Fruit fly (Drosophila melanogaster) ovary, adult (tissue): ENCODE measurements around the gene CG11498.

Experiments used
- CG17801 ChIP-seq: fragments of 200-800 bp; optimal IDR thresholded peaks from 2 replicates; lab custom pipeline; 2019; ENCODE audit warnings: missing biosample characterization, mild to moderate bottlenecking, missing genetic modification characterization, moderate library complexity; ENCODE audit not compliant: partially characterized antibody

Gene CG11498

DNA sequence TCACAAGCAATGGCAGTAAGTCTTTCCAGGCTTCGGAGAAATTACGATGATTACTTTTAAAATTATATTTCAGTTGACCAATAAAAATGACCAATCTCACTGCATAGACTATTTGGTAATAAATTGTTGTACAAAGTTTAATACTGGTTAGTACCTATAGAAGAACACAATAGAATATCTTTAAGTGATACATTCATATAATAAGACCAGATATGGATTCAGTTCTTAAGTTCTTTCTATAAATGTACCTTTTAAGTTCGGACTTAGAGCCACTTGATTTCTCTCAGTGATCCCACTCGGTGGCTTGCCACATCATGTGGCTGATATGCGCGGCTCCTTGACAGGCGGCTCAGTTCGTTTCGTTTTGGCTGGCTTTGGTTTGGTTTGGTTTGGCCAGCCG is 3.0 kb upstream of the CG11498 start:
- no peak for TF ChIP-seq CG17801 (GFP tag; lab: Kevin White, UChicago)

DNA sequence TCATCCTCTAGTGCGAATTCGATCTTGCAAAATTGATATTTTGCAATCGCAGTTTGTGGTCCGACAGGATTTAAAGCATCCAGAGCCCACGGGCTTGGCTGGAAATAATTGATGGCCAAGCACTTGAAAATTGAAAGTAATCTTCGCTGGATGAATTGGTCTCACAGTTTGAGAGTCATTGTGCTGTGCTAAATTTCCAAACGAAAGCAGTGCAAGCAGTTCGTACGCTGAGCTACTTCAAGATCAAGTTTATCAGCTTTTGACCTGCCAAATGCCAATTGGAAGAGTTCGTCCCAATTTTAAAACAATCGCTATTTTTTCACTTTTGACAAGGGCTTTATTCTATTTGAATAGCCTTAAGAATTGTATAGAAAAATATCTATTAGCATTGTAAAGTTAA is 6.4 kb downstream of the CG11498 start:
- TF ChIP-seq CG17801 (GFP tag; lab: Kevin White, UChicago): no peak

- TF ChIP-seq CG17801 (GFP tag; lab: Kevin White, UChicago): peak; percentile 36
Measured at dm6 chr3R:30151300-30152109, 8.8 kb downstream of the CG11498 start, which contains the start of gene CG15529. Gene CG15529 (plus strand): TSS chr3R:30152059.

DNA sequence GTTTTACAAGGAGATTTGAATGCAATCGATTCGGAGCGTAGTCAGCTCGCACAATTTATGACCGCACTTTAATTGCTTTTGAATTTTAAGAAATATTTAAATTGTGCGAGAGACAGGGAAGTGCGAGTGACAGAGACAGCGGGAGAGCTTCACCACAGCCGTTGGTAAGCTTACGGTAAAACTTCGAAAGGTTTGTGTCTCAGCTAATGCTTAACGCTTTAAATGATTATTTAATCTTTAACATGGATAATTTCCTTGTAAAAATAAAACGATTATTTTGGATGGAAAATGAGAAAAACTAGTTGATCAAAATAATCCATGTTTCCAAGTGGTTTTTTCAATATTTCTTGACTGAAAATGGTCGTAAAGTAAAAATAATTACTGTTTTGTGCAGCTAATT is 9.7 kb downstream of the CG11498 start:
- TF ChIP-seq CG17801 (GFP tag; lab: Kevin White, UChicago): no peak

DNA sequence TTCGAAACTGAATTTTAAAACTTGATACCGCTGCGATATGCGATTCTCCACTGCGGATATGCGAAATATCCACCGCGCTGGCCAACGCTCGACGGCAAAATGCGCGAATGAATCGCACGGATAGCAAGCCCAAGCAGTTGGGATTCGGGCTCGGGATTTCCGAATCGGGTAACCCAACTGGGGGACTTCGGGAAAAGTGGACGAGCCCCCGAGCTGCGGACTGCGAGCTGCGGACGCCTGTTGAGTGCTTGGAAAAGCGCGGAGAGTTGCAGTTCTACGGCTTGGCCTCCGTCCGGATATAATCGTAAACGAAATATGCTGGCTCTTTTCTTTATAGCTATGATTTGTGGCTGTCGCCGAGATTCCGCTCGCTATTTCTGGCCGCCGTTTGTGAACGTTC is 10.8 kb downstream of the CG11498 start, which contains the start of gene AdoR:
AdoR (minus strand) TSS at position 101 of the 400 bp plus-strand sequence.
- TF ChIP-seq CG17801 (GFP tag; lab: Kevin White, UChicago): no peak

DNA sequence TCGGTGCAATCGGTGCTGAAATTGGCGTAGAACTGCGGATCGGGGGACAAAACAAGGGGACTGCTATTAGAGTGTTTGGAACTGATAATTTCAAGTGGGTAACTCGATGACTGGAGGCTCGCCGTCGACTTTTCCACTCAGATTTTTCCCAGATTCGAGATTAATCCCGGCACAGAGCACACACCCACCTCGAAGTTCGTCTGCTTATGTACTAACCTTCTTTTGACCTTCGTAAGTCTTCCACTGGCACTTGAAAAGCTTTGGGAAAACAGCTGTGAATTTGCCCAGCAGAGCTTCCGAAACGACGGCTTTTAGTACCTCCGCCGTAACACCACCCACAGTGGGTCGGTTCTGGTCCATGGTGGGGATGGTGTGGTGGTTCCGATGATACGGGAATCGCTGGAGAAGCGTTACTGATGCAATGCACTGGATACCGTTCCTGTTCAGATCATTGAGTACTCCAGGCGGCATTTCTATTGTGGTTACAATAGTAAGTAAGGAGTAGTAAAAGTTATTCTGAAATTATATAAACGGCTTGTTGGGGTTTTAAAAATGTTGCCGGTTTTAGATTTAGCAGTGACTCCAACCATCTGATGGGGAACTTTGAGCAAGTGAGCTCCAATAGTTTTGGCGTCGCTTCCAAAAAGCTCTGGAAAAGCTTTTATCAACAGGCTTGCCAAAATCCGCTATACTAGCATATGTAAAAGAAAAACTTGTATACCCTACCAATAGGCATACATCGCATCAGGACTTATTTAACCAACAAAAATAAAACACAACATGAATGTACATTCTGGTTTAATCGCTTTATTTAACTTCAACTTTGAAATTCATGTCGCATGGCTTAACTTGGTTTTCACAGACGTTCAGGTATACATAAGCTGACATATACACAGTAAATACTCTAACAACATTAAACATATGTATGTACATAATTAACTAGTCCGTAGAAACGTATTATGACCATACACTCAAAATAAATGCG is 25.9 kb downstream of the CG11498 start, which contains the start of gene Tpi:
Tpi (minus strand) TSS at position 537 of the 985 bp plus-strand sequence.
- TF ChIP-seq CG17801 (GFP tag; lab: Kevin White, UChicago): peak; percentile 9

dm6 chr3R:30132295-30132694 is 28.0 kb downstream of the CG11498 start, which contains the start of gene CG31029:
Gene CG31029 (minus strand): TSS chr3R:30132395.
- no peak for TF ChIP-seq CG17801 (GFP tag; lab: Kevin White, UChicago)

- TF ChIP-seq CG17801 (GFP tag; lab: Kevin White, UChicago): no peak
Measured at dm6 chr3R:30129019-30129418, 31.3 kb downstream of the CG11498 start, which contains the start of gene Ppi1. Gene Ppi1 (minus strand): TSS chr3R:30129119.

DNA sequence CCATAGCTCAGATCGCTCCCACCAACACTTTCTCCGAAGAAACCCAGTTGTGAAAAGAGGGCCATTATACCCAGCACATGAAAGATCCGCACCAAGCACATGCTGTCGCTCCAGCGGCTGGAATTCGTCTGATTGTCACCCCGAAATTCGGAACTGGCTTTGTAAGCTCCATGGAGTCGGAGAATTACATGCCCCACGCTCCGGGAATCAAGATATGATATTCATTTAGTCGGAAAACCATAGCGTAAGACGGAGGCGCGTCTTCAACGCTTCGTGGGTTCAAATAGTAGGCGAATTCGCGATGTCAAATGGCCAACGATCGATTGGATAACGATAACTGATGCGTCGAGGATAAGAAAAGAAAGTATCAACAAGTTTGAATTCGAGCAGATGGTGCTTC is 35.6 kb downstream of the CG11498 start, which contains the start of gene CG45073:
CG45073 (minus strand) TSS at position 101 of the 400 bp plus-strand sequence.
- TF ChIP-seq CG17801 (GFP tag; lab: Kevin White, UChicago): no peak

- no peak for TF ChIP-seq CG17801 (GFP tag; lab: Kevin White, UChicago)
Measured at dm6 chr3R:30123163-30123562, 37.1 kb downstream of the CG11498 start, which contains the start of gene CG45072. Gene CG45072 (minus strand): TSS chr3R:30123263.

dm6 chr3R:30121731-30122130 is 38.5 kb downstream of the CG11498 start:
- TF ChIP-seq CG17801 (GFP tag; lab: Kevin White, UChicago): no peak

- TF ChIP-seq CG17801 (GFP tag; lab: Kevin White, UChicago): no peak
Measured at dm6 chr3R:30114286-30114803, 45.9 kb downstream of the CG11498 start.

- TF ChIP-seq CG17801 (GFP tag; lab: Kevin White, UChicago): no peak
Measured at dm6 chr3R:30110959-30111358, 49.3 kb downstream of the CG11498 start.

- TF ChIP-seq CG17801 (GFP tag; lab: Kevin White, UChicago): no peak
Measured at dm6 chr3R:30109380-30109779, 50.9 kb downstream of the CG11498 start.
